Fruit fly (Drosophila melanogaster): ENCODE measurements around the gene Atac2.

dm6 chr2L:18564417-18564816 is 47.6 kb downstream of the Atac2 start:
- TF ChIP-seq CG7045 (GFP tag; optimal IDR thresholded peaks at IDR 0.05) (no peak), CG11617 (GFP tag; optimal IDR thresholded peaks at IDR 0.05) (no peak), CG12768 (GFP tag; optimal IDR thresholded peaks at IDR 0.05) (no peak), CG1620 (GFP tag; optimal IDR thresholded peaks at IDR 0.05) (no peak), ovo (GFP tag; optimal IDR thresholded peaks at IDR 0.05) (no peak), CG7101 (tag; optimal IDR thresholded peaks at IDR 0.05) (no peak), Crg-1 (GFP tag; optimal IDR thresholded peaks at IDR 0.05) (no peak), Clk (GFP tag; optimal IDR thresholded peaks at IDR 0.05) (no peak), cnc (optimal IDR thresholded peaks at IDR 0.05) (no peak)
